Fruit fly (Drosophila melanogaster) whole organism, larva: ENCODE measurements around the gene B-H1.

Experiments used
- noc ChIP-seq: fragments of 200-800 bp; sonication (Bioruptor generic); optimal IDR thresholded peaks from 3 replicates; lab custom pipeline; 2019; ENCODE audit warnings: missing biosample characterization, mild to moderate bottlenecking, missing genetic modification characterization, moderate library complexity

B-H1 gene

dm6 chrX:17397103-17397711 lies at the start of gene B-H1:
Gene B-H1 (plus strand): TSS chrX:17397478.
- TF ChIP-seq noc (tag; lab: Kevin White, UChicago), result no peak

DNA sequence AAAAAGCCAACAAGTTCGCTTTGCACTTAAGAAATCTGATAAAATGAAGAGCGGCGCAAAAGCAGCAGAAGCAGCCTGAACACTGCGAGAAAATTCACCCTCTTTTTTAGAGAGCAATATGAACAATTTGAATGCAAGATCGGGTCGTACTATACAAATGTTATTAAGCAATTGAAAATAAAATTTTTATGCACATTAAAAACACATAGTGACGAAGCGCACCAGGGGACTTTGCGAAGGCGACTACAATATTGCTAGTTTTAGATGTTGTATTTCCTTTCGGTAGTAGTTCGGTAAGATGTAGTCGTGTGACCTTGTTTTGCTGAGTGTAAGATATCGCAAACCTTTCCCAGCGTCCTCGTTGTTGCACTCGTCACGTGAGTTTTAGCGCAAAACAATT lies 45.7 kb upstream of the B-H1 start:
- TF ChIP-seq noc (tag; lab: Kevin White, UChicago), result no peak

DNA sequence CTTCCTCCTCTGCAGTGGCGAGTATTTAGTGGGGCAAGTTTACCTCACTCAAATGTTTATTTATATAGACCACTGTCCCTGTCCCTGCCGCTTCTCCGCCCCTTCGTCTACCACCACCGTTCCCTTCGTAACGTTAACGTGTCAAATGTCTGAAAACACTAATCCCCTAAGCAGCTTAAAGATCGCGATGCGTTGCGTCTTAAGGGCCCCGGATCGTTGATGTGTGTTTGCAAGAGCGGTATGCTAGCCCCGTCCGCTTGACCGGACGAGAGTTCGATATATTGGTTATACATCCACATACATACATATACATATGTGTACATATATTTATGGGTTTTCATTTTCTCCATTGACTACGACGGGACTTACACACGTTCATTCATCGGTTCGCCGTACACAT lies 44.3 kb upstream of the B-H1 start:
- TF ChIP-seq noc (tag; lab: Kevin White, UChicago), result no peak

DNA sequence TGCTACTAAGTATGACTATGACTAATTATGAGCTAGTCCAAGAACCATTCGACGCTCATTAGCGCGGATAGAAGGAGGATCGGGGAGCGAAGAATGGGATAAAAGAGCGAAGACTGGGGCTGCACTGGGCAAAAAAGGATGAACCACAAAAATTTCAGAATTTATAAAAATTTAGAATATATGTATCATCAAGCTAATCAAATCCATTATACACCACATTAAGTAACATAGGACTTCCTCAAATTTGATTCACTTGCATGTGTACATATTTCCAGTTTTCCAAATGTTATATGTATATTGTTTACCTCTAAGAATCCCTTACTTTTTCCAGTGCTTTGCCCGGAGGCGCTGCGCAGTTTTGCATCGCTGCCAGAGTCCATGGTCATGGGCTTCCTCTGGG lies 41.5 kb upstream of the B-H1 start:
- no peak for TF ChIP-seq noc (tag; lab: Kevin White, UChicago)

dm6 chrX:17357443-17357842 lies 39.8 kb upstream of the B-H1 start:
- TF ChIP-seq noc (tag; lab: Kevin White, UChicago), result no peak

dm6 chrX:17361111-17361510 lies 36.2 kb upstream of the B-H1 start:
- no peak for TF ChIP-seq noc (tag; lab: Kevin White, UChicago)

- no peak for TF ChIP-seq noc (tag; lab: Kevin White, UChicago)
Observed at dm6 chrX:17368569-17368968, 28.7 kb upstream of the B-H1 start.

- TF ChIP-seq noc (tag; lab: Kevin White, UChicago), result no peak
Observed at dm6 chrX:17379430-17379829, 17.8 kb upstream of the B-H1 start.

DNA sequence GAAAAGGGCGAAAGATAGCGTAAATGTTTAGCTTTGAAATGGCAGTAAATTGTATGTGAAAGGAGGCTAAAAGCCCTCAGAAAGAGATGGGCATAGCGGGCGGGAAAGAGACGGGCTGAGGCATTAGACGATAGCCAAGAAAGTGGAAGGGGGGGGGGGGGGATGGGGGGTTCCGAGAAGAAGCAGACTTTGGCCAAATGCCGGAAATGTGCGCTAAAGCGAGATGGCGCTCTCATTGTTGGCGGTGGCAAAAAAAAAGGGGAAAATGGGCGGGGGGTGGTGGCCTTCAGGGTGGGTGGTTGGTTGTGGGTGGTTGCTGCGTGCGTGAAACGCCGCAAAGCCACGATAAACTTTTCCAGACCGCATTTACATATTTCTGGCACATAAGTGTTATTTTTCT lies 14.3 kb upstream of the B-H1 start:
- no peak for TF ChIP-seq noc (tag; lab: Kevin White, UChicago)

DNA sequence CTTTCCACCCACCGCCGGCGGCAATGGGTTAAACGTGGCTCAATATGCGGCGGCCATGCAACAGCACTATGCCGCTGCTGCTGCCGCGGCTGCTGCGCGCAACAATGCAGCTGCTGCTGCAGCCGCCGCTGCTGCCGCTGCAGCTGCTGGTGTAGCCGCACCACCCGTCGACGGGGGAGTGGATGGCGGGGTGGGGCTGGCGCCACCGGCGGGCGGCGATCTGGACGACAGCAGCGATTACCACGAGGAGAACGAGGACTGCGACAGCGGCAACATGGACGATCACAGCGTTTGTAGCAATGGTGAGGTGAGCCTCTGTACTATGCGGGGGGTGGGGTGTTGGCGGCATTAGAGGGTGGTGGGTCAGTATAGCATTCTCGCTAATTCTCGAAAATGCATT lies 937 bp downstream of the B-H1 start:
- TF ChIP-seq noc (tag; lab: Kevin White, UChicago), result no peak

DNA sequence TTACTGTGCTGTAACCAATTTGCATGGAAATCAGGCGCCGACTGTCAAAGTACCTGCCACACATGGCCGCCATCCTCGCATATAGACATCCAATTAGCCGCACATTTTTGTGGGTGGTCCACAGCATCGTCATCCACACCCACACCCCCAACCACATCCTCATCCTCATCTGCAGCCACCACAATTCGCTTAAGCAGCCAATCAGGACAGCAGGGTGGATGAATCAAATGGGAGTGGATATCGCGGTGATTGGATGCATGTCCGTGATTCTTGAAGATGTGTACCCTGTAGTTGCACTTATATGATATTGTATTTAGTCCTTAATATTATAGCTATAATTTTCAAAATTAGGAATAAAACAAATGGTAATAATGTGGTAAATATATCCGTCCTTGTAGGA lies 7.6 kb downstream of the B-H1 start:
- TF ChIP-seq noc (tag; lab: Kevin White, UChicago), result no peak

DNA sequence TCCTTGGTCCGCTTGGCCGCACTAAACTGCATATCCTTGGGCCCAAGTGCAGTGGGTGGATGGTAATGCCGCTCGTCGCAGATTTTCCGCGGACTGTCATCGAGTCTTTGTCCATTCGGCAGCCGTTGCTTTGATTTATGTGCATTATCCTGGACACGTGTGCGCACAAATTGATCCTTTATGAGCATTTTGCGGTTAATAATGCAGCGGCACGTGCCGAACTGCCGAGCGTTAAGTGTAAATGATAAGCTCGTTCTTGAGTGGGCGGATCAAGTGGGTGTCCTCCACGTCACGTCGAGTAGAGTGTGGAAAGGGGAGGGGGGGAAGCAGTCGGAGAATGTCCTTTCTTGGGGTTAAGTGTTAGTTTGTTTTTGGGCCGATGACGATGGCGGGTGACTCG lies 10.5 kb downstream of the B-H1 start:
- no peak for TF ChIP-seq noc (tag; lab: Kevin White, UChicago)

DNA sequence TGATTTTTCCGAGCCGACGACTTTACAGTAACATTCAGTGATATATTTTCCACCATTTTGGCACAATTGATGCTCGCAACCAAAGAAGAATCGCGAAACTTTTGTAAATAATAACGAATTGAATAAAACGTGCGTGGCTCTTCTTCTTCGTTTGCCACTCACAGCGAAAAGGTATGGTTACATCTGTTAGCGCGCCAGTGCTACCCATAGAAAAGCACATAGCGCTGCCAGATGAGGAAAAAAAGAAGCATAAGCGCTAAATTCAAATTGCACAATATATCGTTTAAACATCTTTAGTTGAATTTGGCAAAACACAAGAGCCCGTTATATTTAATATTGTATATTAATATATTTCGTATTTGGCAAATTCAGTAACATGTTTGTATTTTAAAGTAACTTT lies 24.7 kb downstream of the B-H1 start, which contains the start of gene CG8611:
Gene CG8611 (minus strand): TSS at position 159 of the 400 bp plus-strand sequence.
- no peak for TF ChIP-seq noc (tag; lab: Kevin White, UChicago)

DNA sequence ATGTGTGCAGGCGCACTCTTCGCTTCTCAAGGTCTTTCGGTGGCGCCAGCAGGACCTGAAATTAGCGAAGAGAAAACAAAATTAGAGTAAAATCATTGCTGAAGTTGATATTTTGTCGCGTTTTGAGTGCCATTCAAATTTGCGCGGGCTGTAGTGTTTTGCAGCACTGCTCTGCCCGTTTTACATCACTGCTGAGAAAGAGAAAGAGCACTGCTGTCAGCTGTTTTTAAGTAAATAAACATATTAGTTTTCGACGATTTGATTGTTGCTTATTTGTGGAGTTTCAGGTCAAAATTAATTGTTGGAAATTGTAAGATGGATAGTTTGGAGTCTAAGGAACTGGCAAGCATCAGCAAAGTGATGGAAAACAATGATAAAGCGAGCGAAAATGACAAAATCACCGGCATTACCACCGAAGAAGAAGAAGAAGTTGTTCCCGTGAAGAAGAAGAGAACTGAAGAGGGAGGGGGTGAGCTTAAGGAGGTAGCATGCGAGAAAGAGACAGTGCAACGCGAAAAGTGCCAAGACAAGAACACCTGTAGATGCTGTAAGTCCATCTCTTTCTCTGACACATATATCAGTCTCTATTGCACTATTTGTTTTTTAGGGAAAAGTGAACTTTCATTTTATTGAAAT lies 26.1 kb downstream of the B-H1 start, which contains the start of gene ENGase:
Gene ENGase (plus strand): TSS at position 282 of the 636 bp plus-strand sequence.
- no peak for TF ChIP-seq noc (tag; lab: Kevin White, UChicago)

DNA sequence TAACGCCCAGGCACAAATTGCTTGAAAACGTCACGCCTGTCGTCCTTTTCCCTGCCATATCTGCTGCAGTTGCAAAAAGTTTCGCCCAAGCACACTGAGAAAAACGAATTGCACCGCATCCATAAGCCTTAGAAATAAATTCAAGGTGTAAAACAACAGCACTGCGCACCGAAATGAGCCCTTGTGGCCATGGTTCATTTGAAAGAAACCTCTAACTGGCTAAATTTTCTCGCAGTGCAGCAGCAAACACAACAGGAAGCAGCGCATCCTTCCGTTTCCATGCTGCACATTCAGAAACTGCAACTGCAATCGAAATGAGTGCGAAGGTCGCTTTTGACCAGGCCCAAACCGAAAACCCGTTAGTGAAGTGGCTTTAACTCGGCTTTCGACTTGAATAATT lies 27.1 kb downstream of the B-H1 start:
- TF ChIP-seq noc (tag; lab: Kevin White, UChicago), result no peak

DNA sequence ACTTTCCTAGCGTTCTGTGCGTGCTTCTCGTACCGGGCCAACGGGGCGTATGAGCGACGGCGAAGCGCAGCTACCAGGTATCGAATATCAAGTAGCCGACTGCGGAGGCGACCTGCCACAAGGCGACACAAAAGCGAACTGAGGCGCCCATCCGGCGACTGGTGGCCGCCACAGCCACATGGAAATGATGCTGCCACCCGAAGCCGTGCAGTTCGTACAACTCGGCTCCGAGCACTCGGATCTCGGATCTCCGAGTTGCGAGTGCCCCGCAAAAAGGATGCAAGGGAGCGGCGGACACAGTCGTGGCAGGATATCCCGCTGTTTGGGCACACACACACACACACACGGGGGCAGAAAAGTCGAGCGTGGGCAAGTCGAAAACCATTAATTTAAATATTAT lies 46.6 kb downstream of the B-H1 start, which contains the start of the genes CG12994 and CG46464:
Gene CG12994 (minus strand): TSS at position 115 of the 400 bp plus-strand sequence.
Gene CG46464 (minus strand): TSS at position 115 of the 400 bp plus-strand sequence.
- no peak for TF ChIP-seq noc (tag; lab: Kevin White, UChicago)

- TF ChIP-seq noc (tag; lab: Kevin White, UChicago), result no peak
Observed at dm6 chrX:17448674-17449073, 51.4 kb downstream of the B-H1 start, which contains the start of gene p-cup. Gene p-cup (minus strand): TSS chrX:17448774.
